Worm (Caenorhabditis elegans): Measurements from ENCODE around the gene F56D5.9.
A peak's percentile ranks its signal among the peaks of the same experiment; 100 is the strongest.

Gene F56D5.9

DNA sequence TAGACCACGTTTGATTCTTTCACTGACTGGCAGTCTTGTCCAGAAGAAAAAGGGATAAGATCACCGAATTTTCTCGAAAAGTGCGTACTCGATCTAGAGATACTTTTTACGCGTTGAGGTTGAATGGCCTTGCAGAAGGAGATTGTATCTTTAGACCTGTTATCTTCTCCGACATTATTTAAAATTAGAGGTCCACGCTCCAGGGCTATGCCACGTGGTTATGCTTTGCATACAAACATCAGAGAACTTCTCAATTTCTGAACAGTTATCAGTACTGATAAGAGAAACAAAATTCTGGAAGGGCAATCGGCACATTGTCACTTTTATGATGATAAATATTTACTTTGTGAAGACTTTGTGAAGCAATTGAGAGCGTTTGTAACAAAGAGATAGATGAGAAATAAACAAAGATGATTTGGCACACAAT is 19.8 kb upstream of the F56D5.9 start (continued):
- TF ChIP-seq mxl-2 (GFP tag; conservative IDR thresholded peaks at IDR 0.05) = no peak
- no peak for TF ChIP-seq skn-1 (tag; optimal IDR thresholded peaks at IDR 0.05)
- peak in 1 of 2 experiments; percentile 19 for TF ChIP-seq hif-1 (tag; optimal IDR thresholded peaks at IDR 0.05)
- peak; percentile 60 for TF ChIP-seq mes-2 (tag; optimal IDR thresholded peaks at IDR 0.05; ENCODE audit: poor library complexity, severe bottlenecking)
- TF ChIP-seq Y75B8A.6 (GFP tag; IDR thresholded peaks at IDR 0.05) = no peak
- peak; percentile 60 for TF ChIP-seq nhr-6 (tag; optimal IDR thresholded peaks at IDR 0.05)
- peak; percentile 56 for TF ChIP-seq lin-38 (GFP tag; IDR thresholded peaks at IDR 0.05)
- TF ChIP-seq ama-1 (optimal IDR thresholded peaks at IDR 0.05) = no peak
- TF ChIP-seq dve-1 (tag; optimal IDR thresholded peaks at IDR 0.05; ENCODE audit: insufficient read depth) = peak; percentile 96
- no peak for TF ChIP-seq F26F4.8 (GFP tag; conservative IDR thresholded peaks at IDR 0.05)
- TF ChIP-seq dpl-1 (GFP tag; optimal IDR thresholded peaks at IDR 0.05) = no peak
- no peak for TF ChIP-seq ceh-28 (tag; optimal IDR thresholded peaks at IDR 0.05)
- no peak for TF ChIP-seq dmd-9 (GFP tag; IDR thresholded peaks at IDR 0.05)
- TF ChIP-seq ZK546.5 (tag; optimal IDR thresholded peaks at IDR 0.05) = no peak
- peak; percentile 59 for TF ChIP-seq pha-4 (GFP tag; IDR thresholded peaks at IDR 0.05)
- peak; percentile 78 for TF ChIP-seq pha-4 (tag; optimal IDR thresholded peaks at IDR 0.05)
- no peak for TF ChIP-seq unc-130 (GFP tag; optimal IDR thresholded peaks at IDR 0.05)
- TF ChIP-seq aly-2 (tag; optimal IDR thresholded peaks at IDR 0.05) = no peak
- no peak for TF ChIP-seq zip-2 (tag; optimal IDR thresholded peaks at IDR 0.05)
- TF ChIP-seq gei-8 (GFP tag; optimal IDR thresholded peaks at IDR 0.05) = peak; percentile 67
- no peak for TF ChIP-seq snpc-4 (tag; optimal IDR thresholded peaks at IDR 0.05)
- TF ChIP-seq ctbp-1 (GFP tag; IDR thresholded peaks at IDR 0.05) = no peak
- no peak; the same call in 1 of the 2 replicates for TF ChIP-seq arid-1 (GFP tag; conservative IDR thresholded peaks at IDR 0.05)
- TF ChIP-seq daf-12 (tag; optimal IDR thresholded peaks at IDR 0.05) = no peak
- TF ChIP-seq pqm-1 (tag; optimal IDR thresholded peaks at IDR 0.05) = peak; percentile 74
- no peak for TF ChIP-seq F49E8.2 (tag; optimal IDR thresholded peaks at IDR 0.05; ENCODE audit: borderline replicate concordance)
- TF ChIP-seq daf-16 (GFP tag; optimal IDR thresholded peaks at IDR 0.05) = peak in 1 of 2 experiments; percentile 77
- TF ChIP-seq daf-16 (tag; optimal IDR thresholded peaks at IDR 0.05) = peak; percentile 100
- no peak for TF ChIP-seq hmg-1.1 (GFP tag; IDR thresholded peaks at IDR 0.05)
- TF ChIP-seq ceh-62 (tag; optimal IDR thresholded peaks at IDR 0.05) = no peak
- no peak for TF ChIP-seq ces-1 (GFP tag; optimal IDR thresholded peaks at IDR 0.05)
- peak; percentile 69; the same call in 1 of the 2 replicates for TF ChIP-seq tra-1 (GFP tag; IDR thresholded peaks at IDR 0.05)
- no peak for TF ChIP-seq R02D3.7 (tag; optimal IDR thresholded peaks at IDR 0.05)
- TF ChIP-seq lin-1 (GFP tag; IDR thresholded peaks at IDR 0.05) = 0 out of 2 replicates have a peak, but pooled peaks have one; percentile 8
- no peak for TF ChIP-seq ceh-44 (GFP tag; IDR thresholded peaks at IDR 0.05)
- peak; percentile 74 for TF ChIP-seq nhr-77 (tag; optimal IDR thresholded peaks at IDR 0.05)
- TF ChIP-seq zfp-2 (tag; optimal IDR thresholded peaks at IDR 0.05) = no peak
- 0 out of 2 replicates have a peak, but pooled peaks have one; percentile 48 for TF ChIP-seq madf-9 (GFP tag; conservative IDR thresholded peaks at IDR 0.05)
- no peak for TF ChIP-seq lir-3 (tag; optimal IDR thresholded peaks at IDR 0.05)
- TF ChIP-seq ZK337.2 (GFP tag; IDR thresholded peaks at IDR 0.05) = no peak
- TF ChIP-seq hlh-30 (tag; optimal IDR thresholded peaks at IDR 0.05; ENCODE audit: insufficient read depth) = peak; percentile 76
- TF ChIP-seq mdt-29 (GFP tag; IDR thresholded peaks at IDR 0.05) = peak; percentile 82; the same call in 1 of the 2 replicates
- TF ChIP-seq nhr-25 (tag; optimal IDR thresholded peaks at IDR 0.05; ENCODE audit: borderline replicate concordance, insufficient read depth) = peak; percentile 57
- TF ChIP-seq set-16 (GFP tag; IDR thresholded peaks at IDR 0.05) = no peak
- TF ChIP-seq unc-39 (tag; optimal IDR thresholded peaks at IDR 0.05) = no peak
- peak; percentile 92 for TF ChIP-seq mxl-3 (GFP tag; optimal IDR thresholded peaks at IDR 0.05)
- TF ChIP-seq nhr-10 (tag; optimal IDR thresholded peaks at IDR 0.05) = peak; percentile 49
- no peak for TF ChIP-seq fos-1 (tag; optimal IDR thresholded peaks at IDR 0.05)
- TF ChIP-seq ztf-7 (tag; optimal IDR thresholded peaks at IDR 0.05) = no peak
- TF ChIP-seq saeg-2 (GFP tag; IDR thresholded peaks at IDR 0.05) = no peak
- no peak for TF ChIP-seq lin-39 (tag; optimal IDR thresholded peaks at IDR 0.05)
- peak; percentile 68 for TF ChIP-seq mep-1 (tag; optimal IDR thresholded peaks at IDR 0.05)

Data from whole organism, L4 larva.